Fruit fly (Drosophila melanogaster): ENCODE data around the gene nau.
A peak's percentile ranks its signal among the peaks of the same experiment; 100 is the strongest.

nau gene

DNA sequence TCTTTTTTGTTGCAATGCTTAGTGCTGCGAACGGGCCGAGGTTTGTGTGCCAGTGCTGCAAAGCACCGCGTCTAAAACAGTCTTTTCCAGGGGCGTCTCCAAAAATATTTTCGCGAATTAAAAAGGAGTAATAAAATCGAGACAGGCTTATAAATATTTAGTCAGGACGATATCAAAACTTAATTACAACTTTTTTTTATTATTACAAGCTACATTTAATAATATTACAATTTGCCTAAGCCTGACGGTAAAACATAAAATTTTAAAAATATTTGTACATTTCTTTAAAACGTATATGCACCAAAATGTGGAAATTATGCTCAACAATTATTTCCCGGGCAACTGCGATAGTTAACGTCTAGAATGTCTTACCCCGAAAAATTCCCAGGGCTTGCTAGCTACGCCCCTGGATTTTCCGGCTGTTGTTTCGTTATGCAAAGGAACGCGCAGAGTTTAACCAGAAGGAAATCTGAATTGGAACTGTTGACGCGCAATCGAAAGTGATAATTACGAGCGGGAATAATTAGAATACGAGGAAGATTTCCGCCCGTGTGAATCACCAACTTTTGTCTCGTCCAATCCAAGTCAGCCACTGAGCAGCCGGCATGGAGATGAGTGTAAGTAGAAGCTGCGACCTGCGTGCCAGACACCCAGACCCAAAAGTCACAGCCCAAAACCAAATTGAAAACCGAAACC, 39.9 kb upstream of the nau start, which contains the start of the genes PTPMT1 and Hrd3:
Gene PTPMT1, plus strand, starts transcription at position 428 of the 696 bp plus-strand sequence.
Gene Hrd3, minus strand, starts transcription at position 646 of the 696 bp plus-strand sequence.
- TF ChIP-seq kay (GFP tag; ENCODE audit: borderline replicate concordance) (no peak), pad (GFP tag; optimal IDR thresholded peaks at IDR 0.05) (peak; percentile 95), bab1 (GFP tag; optimal IDR thresholded peaks at IDR 0.05) (peak; percentile 96), ovo (GFP tag; optimal IDR thresholded peaks at IDR 0.05) (peak; percentile 95), CG1620 (GFP tag; optimal IDR thresholded peaks at IDR 0.05) (peak; percentile 99), CG12768 (GFP tag; optimal IDR thresholded peaks at IDR 0.05) (peak; percentile 99), CG14711 (tag; optimal IDR thresholded peaks at IDR 0.05) (peak; percentile 94), CG7101 (tag; optimal IDR thresholded peaks at IDR 0.05) (peak; percentile 98), Hr96 (GFP tag; optimal IDR thresholded peaks at IDR 0.05) (peak; percentile 98), Mnt (GFP tag; optimal IDR thresholded peaks at IDR 0.05) (peak; percentile 95), Clk (GFP tag; optimal IDR thresholded peaks at IDR 0.05) (peak; percentile 97), cic (GFP tag; optimal IDR thresholded peaks at IDR 0.05) (peak; percentile 88), tj (GFP tag; optimal IDR thresholded peaks at IDR 0.05) (peak; percentile 93), CG5204 (GFP tag; optimal IDR thresholded peaks at IDR 0.05) (peak; percentile 99), Crg-1 (GFP tag; optimal IDR thresholded peaks at IDR 0.05) (peak; percentile 98), CG11617 (GFP tag; optimal IDR thresholded peaks at IDR 0.05) (peak; percentile 100), toe (GFP tag; optimal IDR thresholded peaks at IDR 0.05) (peak; percentile 99), CG7045 (GFP tag; optimal IDR thresholded peaks at IDR 0.05) (peak; percentile 99), CG33017 (tag; optimal IDR thresholded peaks at IDR 0.05) (peak; percentile 97), cnc (optimal IDR thresholded peaks at IDR 0.05) (no peak)

dm6 chr3R:23752728-23753127, 34.6 kb upstream of the nau start, which contains the start of the genes RanBP3 and Rpt5:
Gene RanBP3 (minus strand): TSS chr3R:23752834.
Gene Rpt5 (plus strand): TSS chr3R:23752876.
- no peak for TF ChIP-seq CG5204 (GFP tag; optimal IDR thresholded peaks at IDR 0.05)
- peak; percentile 67 for TF ChIP-seq bab1 (GFP tag; optimal IDR thresholded peaks at IDR 0.05)
- peak; percentile 80 for TF ChIP-seq CG7101 (tag; optimal IDR thresholded peaks at IDR 0.05)
- peak; percentile 55 for TF ChIP-seq CG7045 (GFP tag; optimal IDR thresholded peaks at IDR 0.05)
- TF ChIP-seq CG12768 (GFP tag; optimal IDR thresholded peaks at IDR 0.05), result peak; percentile 86
- TF ChIP-seq Hr96 (GFP tag; optimal IDR thresholded peaks at IDR 0.05), result no peak
- TF ChIP-seq Crg-1 (GFP tag; optimal IDR thresholded peaks at IDR 0.05), result peak; percentile 81
- peak; percentile 77 for TF ChIP-seq pad (GFP tag; optimal IDR thresholded peaks at IDR 0.05)
- peak; percentile 70 for TF ChIP-seq CG11617 (GFP tag; optimal IDR thresholded peaks at IDR 0.05)
- TF ChIP-seq cic (GFP tag; optimal IDR thresholded peaks at IDR 0.05), result peak; percentile 37
- no peak for TF ChIP-seq tj (GFP tag; optimal IDR thresholded peaks at IDR 0.05)
- TF ChIP-seq toe (GFP tag; optimal IDR thresholded peaks at IDR 0.05), result peak; percentile 26
- TF ChIP-seq Mnt (GFP tag; optimal IDR thresholded peaks at IDR 0.05), result peak; percentile 68
- TF ChIP-seq CG33017 (tag; optimal IDR thresholded peaks at IDR 0.05), result peak; percentile 59
- TF ChIP-seq cnc (optimal IDR thresholded peaks at IDR 0.05), result peak; percentile 56 to 92
- TF ChIP-seq ovo (GFP tag; optimal IDR thresholded peaks at IDR 0.05), result peak; percentile 12
- TF ChIP-seq CG14711 (tag; optimal IDR thresholded peaks at IDR 0.05), result peak; percentile 75
- TF ChIP-seq Clk (GFP tag; optimal IDR thresholded peaks at IDR 0.05), result peak; percentile 40
- TF ChIP-seq kay (GFP tag; ENCODE audit: borderline replicate concordance), result no peak
- peak; percentile 82 for TF ChIP-seq CG1620 (GFP tag; optimal IDR thresholded peaks at IDR 0.05)

dm6 chr3R:23747446-23747845, 29.3 kb upstream of the nau start:
- TF ChIP-seq Crg-1 (GFP tag; optimal IDR thresholded peaks at IDR 0.05), result no peak
- no peak for TF ChIP-seq toe (GFP tag; optimal IDR thresholded peaks at IDR 0.05)
- TF ChIP-seq CG12768 (GFP tag; optimal IDR thresholded peaks at IDR 0.05), result no peak
- TF ChIP-seq cic (GFP tag; optimal IDR thresholded peaks at IDR 0.05), result no peak
- TF ChIP-seq bab1 (GFP tag; optimal IDR thresholded peaks at IDR 0.05), result no peak
- no peak for TF ChIP-seq CG1620 (GFP tag; optimal IDR thresholded peaks at IDR 0.05)
- TF ChIP-seq CG11617 (GFP tag; optimal IDR thresholded peaks at IDR 0.05), result no peak
- TF ChIP-seq CG7045 (GFP tag; optimal IDR thresholded peaks at IDR 0.05), result no peak
- TF ChIP-seq CG7101 (tag; optimal IDR thresholded peaks at IDR 0.05), result no peak
- TF ChIP-seq Hr96 (GFP tag; optimal IDR thresholded peaks at IDR 0.05), result no peak
- TF ChIP-seq Mnt (GFP tag; optimal IDR thresholded peaks at IDR 0.05), result no peak

- TF ChIP-seq CG1620 (GFP tag; optimal IDR thresholded peaks at IDR 0.05), result no peak
- no peak for TF ChIP-seq CG11617 (GFP tag; optimal IDR thresholded peaks at IDR 0.05)
- no peak for TF ChIP-seq Mnt (GFP tag; optimal IDR thresholded peaks at IDR 0.05)
- no peak for TF ChIP-seq cnc (optimal IDR thresholded peaks at IDR 0.05)
- no peak for TF ChIP-seq cic (GFP tag; optimal IDR thresholded peaks at IDR 0.05)
- TF ChIP-seq CG14711 (tag; optimal IDR thresholded peaks at IDR 0.05), result no peak
Observed at dm6 chr3R:23740968-23741367, 22.8 kb upstream of the nau start.

DNA sequence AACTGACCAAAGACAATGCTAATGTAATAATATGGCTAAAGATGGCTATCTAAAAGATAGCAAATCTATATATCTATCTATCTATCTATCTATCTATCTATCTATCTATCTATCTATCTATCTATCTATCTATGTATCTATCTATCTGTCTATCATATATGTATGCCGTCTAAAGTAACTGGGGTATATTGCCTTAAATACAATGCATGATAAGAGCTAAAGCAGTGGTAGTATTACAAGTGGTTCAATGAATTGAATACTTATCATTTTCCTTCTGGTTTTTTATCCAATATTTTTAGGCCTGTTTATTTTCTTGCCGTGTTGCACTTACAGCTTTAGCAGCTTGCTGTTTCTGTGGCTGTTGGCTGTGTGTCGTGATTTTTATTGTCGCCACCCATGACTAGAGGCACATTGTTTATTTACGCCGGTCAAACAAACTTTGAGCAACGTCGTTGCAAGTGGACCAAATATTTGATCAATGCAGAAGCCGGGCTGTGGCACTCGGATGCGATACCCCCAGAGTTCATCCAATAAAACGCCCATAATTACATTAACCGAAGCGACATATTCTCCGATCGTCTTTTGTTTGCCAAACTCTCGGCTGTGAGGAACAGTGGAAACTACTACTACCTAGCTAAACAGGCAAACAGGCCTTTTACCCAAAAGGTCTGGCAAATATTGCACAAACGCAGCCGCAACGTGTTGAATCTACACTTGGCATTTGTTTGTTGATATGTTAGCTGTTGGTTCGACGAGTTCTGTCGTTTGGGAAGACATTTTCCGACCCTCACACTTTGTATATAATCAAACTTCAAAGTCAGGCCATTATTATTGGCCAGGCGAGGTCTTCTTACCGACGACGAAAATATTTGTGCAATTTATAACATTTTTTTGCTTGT, 19.8 kb upstream of the nau start:
- no peak for TF ChIP-seq CG11617 (GFP tag; optimal IDR thresholded peaks at IDR 0.05)
- TF ChIP-seq cic (GFP tag; optimal IDR thresholded peaks at IDR 0.05), result no peak
- no peak for TF ChIP-seq CG12768 (GFP tag; optimal IDR thresholded peaks at IDR 0.05)
- no peak for TF ChIP-seq kay (GFP tag; ENCODE audit: borderline replicate concordance)
- TF ChIP-seq Crg-1 (GFP tag; optimal IDR thresholded peaks at IDR 0.05), result no peak
- TF ChIP-seq bab1 (GFP tag; optimal IDR thresholded peaks at IDR 0.05), result no peak
- TF ChIP-seq Hr96 (GFP tag; optimal IDR thresholded peaks at IDR 0.05), result no peak
- no peak for TF ChIP-seq CG33017 (tag; optimal IDR thresholded peaks at IDR 0.05)

Data from whole organism, adult.